Worm (Caenorhabditis elegans) whole organism, late embryonic: ENCODE results near the gene clec-36.

ENCODE experiments used
- ceh-45 ChIP-seq: fragments of 200-800 bp; sonication (Bioruptor generic); IDR thresholded peaks from 2 replicates; pipeline ENCODE4 v1.3.6; 2022; ENCODE audit warnings: missing genetic modification reagents, missing genetic modification characterization, missing compliant biosample characterization
- ceh-6 ChIP-seq: fragments of 200-800 bp; sonication (Bioruptor generic); optimal IDR thresholded peaks from 2 replicates; lab custom pipeline; 2018; ENCODE audit warnings: mild to moderate bottlenecking, missing genetic modification characterization, missing compliant biosample characterization
- pag-3 ChIP-seq: sonication (generic microtip); optimal IDR thresholded peaks from 2 replicates; lab custom pipeline; 2016; ENCODE audit warnings: missing compliant biosample characterization, missing genetic modification characterization, borderline replicate concordance
- sdc-2 ChIP-seq: sonication (generic microtip); optimal IDR thresholded peaks from 2 replicates; lab custom pipeline; 2016; ENCODE audit warnings: missing genotype, missing genetic modification characterization, missing compliant biosample characterization
- zip-5 ChIP-seq: sonication (generic microtip); optimal IDR thresholded peaks from 2 replicates; lab custom pipeline; 2016; ENCODE audit warnings: missing genetic modification characterization, missing compliant biosample characterization

- TF ChIP-seq ceh-45 (GFP tag; lab: Robert Waterston, UW) (no peak), pag-3 (tag; lab: Kevin White, UChicago) (no peak), ceh-6 (GFP tag; lab: Kevin White, UChicago) (no peak), zip-5 (tag; lab: Kevin White, UChicago) (no peak), sdc-2 (tag; lab: Kevin White, UChicago) (no peak)
Observed at ce11 chrV:16821270-16821737, 27.1 kb downstream of the clec-36 start, which contains the start of gene T20B3.14.
